Fruit fly (Drosophila melanogaster) whole organism, embryonic: ENCODE measurements around the gene CG42810.

Experiments used
- Atf3 ChIP-seq: fragments of 200-800 bp; sonication (Bioruptor generic); optimal IDR thresholded peaks from 3 replicates; lab custom pipeline; 2016; ENCODE audit warnings: missing biosample characterization, missing genetic modification characterization
- Awh ChIP-seq: fragments of 200-800 bp; sonication (Bioruptor generic); IDR thresholded peaks from 2 replicates; pipeline ENCODE4, ENCODE4 v1.3.6; 2022; ENCODE audit warnings: missing biosample characterization, missing genetic modification characterization
- B-H2 ChIP-seq: fragments of 200-800 bp; sonication (Bioruptor generic); optimal IDR thresholded peaks from 2 replicates; lab custom pipeline; 2018; ENCODE audit warnings: missing biosample characterization, mild to moderate bottlenecking, missing genetic modification characterization
- Bgb ChIP-seq: fragments of 200-800 bp; sonication (Bioruptor generic); IDR thresholded peaks from 2 replicates; pipeline ENCODE4 v1.3.6; 2022; ENCODE audit warnings: missing biosample characterization, missing genetic modification characterization; ENCODE audit not compliant: partially characterized antibody
- CG10321 ChIP-seq: fragments of 200-800 bp; sonication (Bioruptor generic); IDR thresholded peaks from 2 replicates; pipeline ENCODE4 v1.3.6; 2022; ENCODE audit warnings: missing biosample characterization, missing genetic modification characterization
- CG10366 ChIP-seq: fragments of 200-800 bp; sonication (Bioruptor generic); IDR thresholded peaks from 2 replicates; pipeline ENCODE4 v1.3.6; 2022; ENCODE audit warnings: missing biosample characterization, missing genetic modification characterization
- CG12659 ChIP-seq: fragments of 200-800 bp; sonication (Bioruptor generic); optimal IDR thresholded peaks from 3 replicates; lab custom pipeline; 2017; ENCODE audit warnings: mild to moderate bottlenecking, missing biosample characterization, missing genetic modification reagents, missing genetic modification characterization
- CG13424 ChIP-seq: fragments of 200-800 bp; sonication (Bioruptor generic); optimal IDR thresholded peaks from 2 replicates; lab custom pipeline; 2019; ENCODE audit warnings: missing biosample characterization, mild to moderate bottlenecking, missing genetic modification characterization, moderate library complexity
- CG13775 ChIP-seq: fragments of 200-800 bp; sonication (Bioruptor generic); optimal IDR thresholded peaks from 3 replicates; lab custom pipeline; 2017; ENCODE audit warnings: missing biosample characterization, mild to moderate bottlenecking, missing genetic modification characterization
- CG14441 ChIP-seq: fragments of 200-800 bp; sonication (Bioruptor generic); IDR thresholded peaks from 2 replicates; pipeline ENCODE4 v1.3.6; 2022; ENCODE audit warnings: missing biosample characterization, missing genetic modification characterization
- CG15269 ChIP-seq: fragments of 200-800 bp; sonication (Bioruptor generic); optimal IDR thresholded peaks from 2 replicates; lab custom pipeline; 2018; ENCODE audit warnings: missing biosample characterization, mild to moderate bottlenecking, missing genetic modification characterization, moderate library complexity
- CG1602 ChIP-seq: fragments of 200-800 bp; sonication (Bioruptor generic); optimal IDR thresholded peaks from 3 replicates; lab custom pipeline; 2016; ENCODE audit warnings: missing biosample characterization, missing genetic modification characterization
- CG1603 ChIP-seq: fragments of 200-800 bp; sonication (Bioruptor generic); optimal IDR thresholded peaks from 2 replicates; lab custom pipeline; 2019; ENCODE audit warnings: missing biosample characterization, mild to moderate bottlenecking, missing genetic modification characterization, moderate library complexity
- CG17186 ChIP-seq: fragments of 200-800 bp; sonication (Bioruptor generic); optimal IDR thresholded peaks from 3 replicates; lab custom pipeline; 2017; ENCODE audit warnings: missing biosample characterization, missing genetic modification reagents, missing genetic modification characterization
- CG2712 ChIP-seq: fragments of 200-800 bp; optimal IDR thresholded peaks from 3 replicates; lab custom pipeline; 2019; ENCODE audit warnings: missing biosample characterization, mild to moderate bottlenecking, missing genetic modification characterization, moderate library complexity
- CG3163 ChIP-seq: fragments of 200-800 bp; sonication (Bioruptor generic); optimal IDR thresholded peaks from 3 replicates; lab custom pipeline; 2016; ENCODE audit warnings: missing biosample characterization, missing genetic modification characterization
- CG8290 ChIP-seq, 3 experiments: fragments of 200-800 bp; sonication (Bioruptor generic); optimal IDR thresholded peaks; 2 replicates each; lab custom pipeline; 2016 to 2019; ENCODE audit warnings: missing biosample characterization in 3 of 3, missing genetic modification characterization in 3 of 3, mild to moderate bottlenecking in 2 of 3, moderate library complexity in 1 of 3
- CG8359 ChIP-seq: fragments of 200-800 bp; sonication (Bioruptor generic); optimal IDR thresholded peaks from 2 replicates; lab custom pipeline; 2017; ENCODE audit warnings: missing biosample characterization, mild to moderate bottlenecking, missing genetic modification characterization, borderline replicate concordance
- CG9215 ChIP-seq: fragments of 200-800 bp; sonication (Bioruptor generic); IDR thresholded peaks from 2 replicates; pipeline ENCODE4 v1.3.6; 2022; ENCODE audit warnings: missing biosample characterization, missing genetic modification characterization
- CoRest ChIP-seq: fragments of 200-800 bp; sonication (Bioruptor generic); optimal IDR thresholded peaks from 3 replicates; lab custom pipeline; 2018; ENCODE audit warnings: missing biosample characterization, mild to moderate bottlenecking, missing genetic modification characterization, moderate library complexity
- Dbx ChIP-seq: fragments of 200-800 bp; sonication (Bioruptor generic); IDR thresholded peaks from 3 replicates; pipeline ENCODE4 v1.3.6; 2022; ENCODE audit warnings: missing biosample characterization, missing genetic modification characterization
- Dref ChIP-seq: fragments of 200-800 bp; sonication (Bioruptor generic); IDR thresholded peaks from 2 replicates; pipeline ENCODE4 v1.3.6; 2022; ENCODE audit warnings: missing biosample characterization, missing genetic modification characterization
- E2f2 ChIP-seq: fragments of 200-800 bp; sonication (Bioruptor generic); IDR thresholded peaks from 2 replicates; pipeline ENCODE4 v1.3.6; 2022; ENCODE audit warnings: missing biosample characterization, missing genetic modification characterization
- Fer1 ChIP-seq: fragments of 200-800 bp; sonication (Bioruptor generic); optimal IDR thresholded peaks from 2 replicates; lab custom pipeline; 2017; ENCODE audit warnings: missing biosample characterization, mild to moderate bottlenecking, missing genetic modification characterization
- Gug ChIP-seq: fragments of 200-800 bp; sonication (Bioruptor generic); IDR thresholded peaks from 4 replicates; pipeline ENCODE4 v1.3.6; 2022; ENCODE audit warnings: missing biosample characterization, missing genetic modification characterization
- HmgZ ChIP-seq: fragments of 200-800 bp; sonication (Bioruptor generic); optimal IDR thresholded peaks from 2 replicates; lab custom pipeline; 2018; ENCODE audit warnings: missing biosample characterization, mild to moderate bottlenecking, missing genetic modification characterization
- Jarid2 ChIP-seq: fragments of 200-800 bp; sonication (Bioruptor generic); optimal IDR thresholded peaks from 3 replicates; lab custom pipeline; 2017; ENCODE audit warnings: mild to moderate bottlenecking, missing biosample characterization, missing genetic modification reagents, missing genetic modification characterization
- MBD-R2 ChIP-seq: fragments of 200-800 bp; sonication (Bioruptor generic); IDR thresholded peaks from 2 replicates; pipeline ENCODE4 v1.3.6; 2022; ENCODE audit warnings: missing biosample characterization, missing genetic modification characterization
- NC2β ChIP-seq: fragments of 200-800 bp; sonication (Bioruptor generic); optimal IDR thresholded peaks from 2 replicates; lab custom pipeline; 2016; ENCODE audit warnings: missing biosample characterization, missing genetic modification characterization
- Spps ChIP-seq: fragments of 200-800 bp; sonication (Bioruptor generic); optimal IDR thresholded peaks from 2 replicates; lab custom pipeline; 2018; ENCODE audit warnings: missing biosample characterization, mild to moderate bottlenecking, missing genetic modification characterization
- Sry-β ChIP-seq: fragments of 200-800 bp; sonication (Bioruptor generic); optimal IDR thresholded peaks from 2 replicates; lab custom pipeline; 2018; ENCODE audit warnings: missing biosample characterization, mild to moderate bottlenecking, missing genetic modification characterization, moderate library complexity
- ash1 ChIP-seq: fragments of 200-800 bp; sonication (Bioruptor generic); optimal IDR thresholded peaks from 2 replicates; lab custom pipeline; 2018; ENCODE audit warnings: missing biosample characterization, mild to moderate bottlenecking, missing genetic modification characterization
- dimm ChIP-seq: fragments of 200-800 bp; sonication (Bioruptor generic); IDR thresholded peaks from 2 replicates; pipeline ENCODE4 v1.3.6; 2022; ENCODE audit warnings: missing biosample characterization, missing genetic modification characterization
- disco-r ChIP-seq: fragments of 200-800 bp; sonication (Bioruptor generic); optimal IDR thresholded peaks from 2 replicates; lab custom pipeline; 2016; ENCODE audit warnings: missing biosample characterization, missing genetic modification characterization
- ewg ChIP-seq: fragments of 200-800 bp; sonication (Bioruptor generic); optimal IDR thresholded peaks from 3 replicates; lab custom pipeline; 2017; ENCODE audit warnings: mild to moderate bottlenecking, missing biosample characterization, missing genetic modification reagents, missing genetic modification characterization
- fd64A ChIP-seq: fragments of 200-800 bp; sonication (Bioruptor generic); optimal IDR thresholded peaks from 3 replicates; lab custom pipeline; 2018; ENCODE audit warnings: missing biosample characterization, mild to moderate bottlenecking, missing genetic modification characterization
- insv ChIP-seq, 2 experiments: fragments of 200-800 bp; sonication (Bioruptor generic); optimal IDR thresholded peaks; 3 replicates each; lab custom pipeline; 2016 to 2018; ENCODE audit warnings: missing biosample characterization in 2 of 2, missing genetic modification characterization in 2 of 2
- jumu ChIP-seq: fragments of 200-800 bp; sonication (Bioruptor generic); optimal IDR thresholded peaks from 3 replicates; lab custom pipeline; 2016; ENCODE audit warnings: missing biosample characterization, missing genetic modification characterization
- lola ChIP-seq, 3 experiments: fragments of >200 bp in 2 of 3; fragments of 200-800 bp in 1 of 3; sonication (Bioruptor generic) in 1 of 3; optimal IDR thresholded peaks; 2 replicates each; lab custom pipeline; 2017 to 2019; ENCODE audit warnings: missing biosample characterization in 3 of 3, missing genetic modification characterization in 3 of 3, mild to moderate bottlenecking in 1 of 3, moderate library complexity in 1 of 3
- nmo ChIP-seq: fragments of 200-800 bp; sonication (Bioruptor generic); optimal IDR thresholded peaks from 2 replicates; lab custom pipeline; 2018; ENCODE audit warnings: missing biosample characterization, mild to moderate bottlenecking, missing genetic modification characterization, moderate library complexity
- p53 ChIP-seq: fragments of 200-800 bp; sonication (Bioruptor generic); optimal IDR thresholded peaks from 2 replicates; lab custom pipeline; 2016; ENCODE audit warnings: missing biosample characterization, missing genetic modification characterization
- pb ChIP-seq: fragments of 200-800 bp; sonication (Bioruptor generic); optimal IDR thresholded peaks from 3 replicates; lab custom pipeline; 2016; ENCODE audit warnings: missing biosample characterization, missing genetic modification characterization
- phol ChIP-seq: fragments of 200-800 bp; sonication (Bioruptor generic); optimal IDR thresholded peaks from 3 replicates; lab custom pipeline; 2018; ENCODE audit warnings: missing biosample characterization, mild to moderate bottlenecking, missing genetic modification characterization, moderate library complexity
- pita ChIP-seq: fragments of 200-800 bp; sonication (Bioruptor generic); optimal IDR thresholded peaks from 2 replicates; lab custom pipeline; 2017; ENCODE audit warnings: missing biosample characterization, mild to moderate bottlenecking, missing genetic modification characterization
- ranshi ChIP-seq: fragments of 200-800 bp; sonication (Bioruptor generic); IDR thresholded peaks from 2 replicates; pipeline ENCODE4 v1.3.6; 2022; ENCODE audit warnings: missing biosample characterization, missing genetic modification characterization
- salm ChIP-seq: fragments of 200-800 bp; sonication (Bioruptor generic); optimal IDR thresholded peaks from 2 replicates; lab custom pipeline; 2018; ENCODE audit warnings: missing biosample characterization, mild to moderate bottlenecking, missing genetic modification characterization
- tna ChIP-seq: fragments of 200-800 bp; sonication (Bioruptor generic); IDR thresholded peaks from 2 replicates; pipeline ENCODE4 v1.3.6; 2022; ENCODE audit warnings: missing biosample characterization, missing genetic modification characterization; ENCODE audit not compliant: partially characterized antibody
- tx ChIP-seq: fragments of 200-800 bp; sonication (Bioruptor generic); optimal IDR thresholded peaks from 2 replicates; lab custom pipeline; 2016; ENCODE audit warnings: missing biosample characterization, missing genetic modification characterization
- wdn ChIP-seq: fragments of 200-800 bp; sonication (Bioruptor generic); IDR thresholded peaks from 2 replicates; pipeline ENCODE4 v1.3.6; 2022; ENCODE audit warnings: missing biosample characterization, missing genetic modification characterization
- zfh1 ChIP-seq: fragments of 200-800 bp; sonication (Bioruptor generic); IDR thresholded peaks from 3 replicates; pipeline ENCODE4 v1.3.6; 2022; ENCODE audit warnings: missing biosample characterization, missing genetic modification characterization

Gene CG42810

DNA sequence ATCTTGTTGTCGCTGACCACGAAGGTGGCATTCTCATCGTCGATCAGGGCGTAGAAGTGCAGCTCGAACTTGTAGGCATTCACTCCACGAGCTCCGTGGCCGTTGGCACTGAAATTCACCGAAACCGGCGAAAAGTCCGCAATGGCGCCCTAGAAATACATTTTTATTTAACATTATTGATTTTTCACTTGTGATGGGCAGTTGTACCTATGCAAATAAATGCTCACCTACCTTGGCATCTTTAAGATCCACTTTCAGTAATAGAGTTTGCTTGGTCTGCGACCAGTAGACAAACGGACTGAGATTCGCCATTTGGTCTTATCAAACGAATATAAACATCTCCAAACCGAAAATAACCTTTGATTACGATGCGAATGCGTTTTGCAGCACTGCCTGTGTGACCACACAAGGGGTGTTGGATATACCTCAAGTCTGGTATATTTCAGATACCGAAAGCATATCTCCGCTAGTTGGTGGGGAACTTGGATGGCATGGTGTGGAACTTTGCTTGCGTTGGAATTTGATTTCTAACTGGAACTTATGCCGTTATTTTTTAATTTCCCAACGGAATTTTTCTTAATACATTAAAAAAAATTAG, 14.1 kb upstream of the CG42810 start, which contains the start of gene Hacd2 (continued):
- TF ChIP-seq CG13424 (tag; lab: Kevin White, UChicago) = no peak
- TF ChIP-seq disco-r (GFP tag; lab: Kevin White, UChicago) = no peak
- no peak for TF ChIP-seq Spps (tag; lab: Kevin White, UChicago)
- TF ChIP-seq CG8359 (GFP tag; lab: Kevin White, UChicago) = no peak
- peak; percentile 33 for TF ChIP-seq CG3163 (GFP tag; lab: Kevin White, UChicago)
- peak; percentile 66 for TF ChIP-seq E2f2 (GFP tag; lab: Robert Waterston, UW)
- TF ChIP-seq CG10366 = no peak
- TF ChIP-seq Dbx (GFP tag; lab: Robert Waterston, UW) = peak; percentile 52; the same call in 1 of the 3 replicates
- no peak for TF ChIP-seq CG2712
- no peak for TF ChIP-seq Sry-β (GFP tag; lab: Kevin White, UChicago)
- TF ChIP-seq jumu = peak; percentile 10
- no peak for TF ChIP-seq salm (tag; lab: Kevin White, UChicago)
- no peak for TF ChIP-seq CG13775 (GFP tag; lab: Kevin White, UChicago)
- no peak for TF ChIP-seq ewg (GFP tag; lab: Kevin White, UChicago)
- TF ChIP-seq pb = no peak
- TF ChIP-seq fd64A (GFP tag; lab: Kevin White, UChicago) = no peak
- peak; percentile 57 for TF ChIP-seq phol
- no peak for TF ChIP-seq CG10321 (GFP tag; lab: Robert Waterston, UW)
- no peak for TF ChIP-seq wdn (GFP tag; lab: Robert Waterston, UW)
- no peak for TF ChIP-seq CG1602 (GFP tag; lab: Kevin White, UChicago)
- TF ChIP-seq p53 (GFP tag; lab: Kevin White, UChicago) = peak; percentile 0
- peak; percentile 76 for TF ChIP-seq CG12659
- TF ChIP-seq Dref (GFP tag; lab: Robert Waterston, UW) = peak; percentile 39
- TF ChIP-seq dimm (GFP tag; lab: Robert Waterston, UW) = no peak
- no peak for TF ChIP-seq CG14441 (GFP tag; lab: Robert Waterston, UW)
- no peak for TF ChIP-seq tx (GFP tag; lab: Kevin White, UChicago)
- TF ChIP-seq tna (GFP tag; lab: Robert Waterston, UW) = no peak
- TF ChIP-seq HmgZ (tag; lab: Kevin White, UChicago) = peak; percentile 79
- no peak for TF ChIP-seq Awh (GFP tag; lab: Robert Waterston, UW)
- no peak for TF ChIP-seq ash1
- peak; percentile 84 for TF ChIP-seq CG1603 (tag; lab: Kevin White, UChicago)
- peak; percentile 43 for TF ChIP-seq CG17186
- TF ChIP-seq NC2β = peak; percentile 5
- TF ChIP-seq CG15269 (tag; lab: Kevin White, UChicago) = no peak
- no peak for TF ChIP-seq CG9215 (GFP tag; lab: Robert Waterston, UW)
- peak; percentile 27 for TF ChIP-seq Fer1 (GFP tag; lab: Kevin White, UChicago)
- TF ChIP-seq Gug (GFP tag; lab: Robert Waterston, UW) = no peak
- peak; percentile 89 for TF ChIP-seq pita (GFP tag; lab: Kevin White, UChicago)
- 0 out of 3 replicates have a peak, but pooled peaks have one; percentile 29 for TF ChIP-seq zfh1 (GFP tag; lab: Robert Waterston, UW)
- TF ChIP-seq MBD-R2 (GFP tag; lab: Robert Waterston, UW) = peak; percentile 94
- TF ChIP-seq CoRest (tag; lab: Kevin White, UChicago) = peak; percentile 65
- TF ChIP-seq CG8290 (GFP tag; optimal IDR thresholded peaks at IDR 0.05; lab: Kevin White, UChicago) = no peak
- TF ChIP-seq CG8290 (tag; optimal IDR thresholded peaks at IDR 0.05; lab: Kevin White, UChicago) = peak in 1 of 2 experiments; percentile 78
- peak; percentile 34 for TF ChIP-seq B-H2
- TF ChIP-seq ranshi (GFP tag; lab: Robert Waterston, UW) = no peak
- no peak for TF ChIP-seq lola (GFP tag; optimal IDR thresholded peaks at IDR 0.05; lab: Kevin White, UChicago)
- peak; percentile 58 for TF ChIP-seq nmo
- TF ChIP-seq insv (GFP tag; optimal IDR thresholded peaks at IDR 0.05; lab: Kevin White, UChicago) = peak; percentile 80 to 98
- TF ChIP-seq Atf3 = no peak
- peak; percentile 40; the same call in 1 of the 2 replicates for TF ChIP-seq Bgb (GFP tag; lab: Robert Waterston, UW)
- TF ChIP-seq Jarid2 = no peak
